Fruit fly (Drosophila melanogaster) whole organism, embryonic: ENCODE measurements around the gene CG17930.

Experiments
- Abd-B ChIP-seq: fragments of 200-800 bp; sonication (Bioruptor generic); optimal IDR thresholded peaks from 2 replicates; lab custom pipeline; 2018; ENCODE audit warnings: missing biosample characterization, mild to moderate bottlenecking, missing genetic modification characterization, moderate library complexity
- Asciz ChIP-seq: fragments of 200-800 bp; sonication (Bioruptor generic); optimal IDR thresholded peaks from 2 replicates; lab custom pipeline; 2017; ENCODE audit warnings: missing biosample characterization, mild to moderate bottlenecking, missing genetic modification characterization, missing genetic modification reagents
- Blimp-1 ChIP-seq: fragments of 200-800 bp; sonication (Bioruptor generic); optimal IDR thresholded peaks from 3 replicates; lab custom pipeline; 2018; ENCODE audit warnings: missing biosample characterization, missing genetic modification characterization, mild to moderate bottlenecking, moderate library complexity, missing genetic modification reagents
- CG11695 ChIP-seq: fragments of 200-800 bp; sonication (Bioruptor generic); IDR thresholded peaks from 3 replicates; pipeline ENCODE4 v1.3.6; 2022; ENCODE audit warnings: missing biosample characterization, missing genetic modification characterization
- CG12071 ChIP-seq: fragments of 200-800 bp; sonication (Bioruptor generic); optimal IDR thresholded peaks from 3 replicates; lab custom pipeline; 2018; ENCODE audit warnings: missing biosample characterization, mild to moderate bottlenecking, missing genetic modification characterization
- CG1233 ChIP-seq: fragments of 200-800 bp; sonication (Bioruptor generic); optimal IDR thresholded peaks from 4 replicates; lab custom pipeline; 2018; ENCODE audit warnings: missing biosample characterization, mild to moderate bottlenecking, missing genetic modification characterization
- CG13424 ChIP-seq: fragments of 200-800 bp; sonication (Bioruptor generic); optimal IDR thresholded peaks from 2 replicates; lab custom pipeline; 2019; ENCODE audit warnings: missing biosample characterization, mild to moderate bottlenecking, missing genetic modification characterization, moderate library complexity
- CG14050 ChIP-seq: fragments of 200-800 bp; sonication (Bioruptor generic); IDR thresholded peaks from 3 replicates; pipeline ENCODE4 v1.3.6; 2022; ENCODE audit warnings: missing biosample characterization, missing genetic modification characterization
- CG14667 ChIP-seq: fragments of 200-800 bp; sonication (Bioruptor generic); IDR thresholded peaks from 2 replicates; pipeline ENCODE4 v1.3.6; 2022; ENCODE audit warnings: missing biosample characterization, missing genetic modification characterization
- CG1603 ChIP-seq: fragments of 200-800 bp; sonication (Bioruptor generic); optimal IDR thresholded peaks from 2 replicates; lab custom pipeline; 2019; ENCODE audit warnings: missing biosample characterization, mild to moderate bottlenecking, missing genetic modification characterization, moderate library complexity
- CG17186 ChIP-seq: fragments of 200-800 bp; sonication (Bioruptor generic); optimal IDR thresholded peaks from 3 replicates; lab custom pipeline; 2017; ENCODE audit warnings: missing biosample characterization, missing genetic modification reagents, missing genetic modification characterization
- CG17361 ChIP-seq: fragments of 200-800 bp; sonication (Bioruptor generic); IDR thresholded peaks from 3 replicates; pipeline ENCODE4 v1.3.6; 2022; ENCODE audit warnings: missing biosample characterization, missing genetic modification characterization
- CG2199 ChIP-seq: fragments of 200-800 bp; sonication (Bioruptor generic); IDR thresholded peaks from 3 replicates; pipeline ENCODE4 v1.3.6; 2022; ENCODE audit warnings: missing biosample characterization, missing genetic modification characterization
- CG3995 ChIP-seq: fragments of 200-800 bp; sonication (Bioruptor generic); optimal IDR thresholded peaks from 3 replicates; lab custom pipeline; 2016; ENCODE audit warnings: missing biosample characterization, missing genetic modification characterization
- CG4360 ChIP-seq: fragments of 200-800 bp; sonication (Bioruptor generic); IDR thresholded peaks from 2 replicates; pipeline ENCODE4 v1.3.6; 2022; ENCODE audit warnings: missing biosample characterization, missing genetic modification characterization
- CG6854 ChIP-seq: fragments of 200-800 bp; sonication (Bioruptor generic); optimal IDR thresholded peaks from 3 replicates; lab custom pipeline; 2017; ENCODE audit warnings: missing biosample characterization, mild to moderate bottlenecking, missing genetic modification characterization
- CG7745 ChIP-seq: fragments of 200-800 bp; sonication (Bioruptor generic); optimal IDR thresholded peaks from 2 replicates; lab custom pipeline; 2018; ENCODE audit warnings: missing biosample characterization, mild to moderate bottlenecking, missing genetic modification characterization, moderate library complexity
- CG8388 ChIP-seq: fragments of 200-800 bp; sonication (Bioruptor generic); optimal IDR thresholded peaks from 2 replicates; lab custom pipeline; 2019; ENCODE audit warnings: missing biosample characterization, mild to moderate bottlenecking, missing genetic modification characterization, moderate library complexity
- CTCF ChIP-seq: fragments of 200-800 bp; sonication (Bioruptor generic); optimal IDR thresholded peaks from 2 replicates; lab custom pipeline; 2017; ENCODE audit warnings: missing biosample characterization, mild to moderate bottlenecking, missing genetic modification characterization, moderate library complexity
- Chrac-16 ChIP-seq: fragments of 200-800 bp; sonication (Bioruptor generic); optimal IDR thresholded peaks from 3 replicates; lab custom pipeline; 2016; ENCODE audit warnings: missing biosample characterization, missing genetic modification characterization
- Drgx ChIP-seq: fragments of 200-800 bp; sonication (Bioruptor generic); IDR thresholded peaks from 2 replicates; pipeline ENCODE4 v1.3.6; 2022; ENCODE audit warnings: missing biosample characterization, missing genetic modification characterization
- Fer2 ChIP-seq: fragments of 200-800 bp; sonication (Bioruptor generic); optimal IDR thresholded peaks from 2 replicates; lab custom pipeline; 2018; ENCODE audit warnings: missing biosample characterization, mild to moderate bottlenecking, missing genetic modification characterization, moderate library complexity
- Hr78 ChIP-seq, 2 experiments: fragments of 200-800 bp in 1 of 2; fragments of >200 bp in 1 of 2; sonication (Bioruptor generic) in 1 of 2; optimal IDR thresholded peaks; 2 replicates each; lab custom pipeline; 2017 to 2019; ENCODE audit warnings: missing biosample characterization in 2 of 2, missing genetic modification characterization in 2 of 2, mild to moderate bottlenecking in 1 of 2, moderate library complexity in 1 of 2
- Med ChIP-seq: fragments of 200-800 bp; sonication (Bioruptor generic); peaks from one replicate; lab custom pipeline; 2016; ENCODE audit warnings: missing biosample characterization, missing genetic modification characterization, mild to moderate bottlenecking, inconsistent platforms, moderate library complexity
- NFAT ChIP-seq: fragments of 200-800 bp; sonication (Bioruptor generic); IDR thresholded peaks from 2 replicates; pipeline ENCODE4 v1.3.6; 2022; ENCODE audit warnings: missing biosample characterization, missing genetic modification characterization
- Sox102F ChIP-seq: fragments of 200-800 bp; sonication (Bioruptor generic); optimal IDR thresholded peaks from 2 replicates; lab custom pipeline; 2018; ENCODE audit warnings: missing biosample characterization, mild to moderate bottlenecking, missing genetic modification characterization, moderate library complexity
- Vsx1 ChIP-seq: fragments of 200-800 bp; sonication (Bioruptor generic); optimal IDR thresholded peaks from 2 replicates; lab custom pipeline; 2017; ENCODE audit warnings: missing biosample characterization, mild to moderate bottlenecking, missing genetic modification characterization, missing genetic modification reagents
- chinmo ChIP-seq: fragments of 200-800 bp; sonication (Bioruptor generic); IDR thresholded peaks from 4 replicates; pipeline ENCODE4 v1.3.6; 2022; ENCODE audit warnings: missing biosample characterization, missing genetic modification characterization; ENCODE audit not compliant: partially characterized antibody
- esg ChIP-seq: fragments of 200-800 bp; sonication (Bioruptor generic); conservative IDR thresholded peaks from 2 replicates; pipeline ENCODE4 v1.3.6; 2022; ENCODE audit warnings: missing biosample characterization, missing genetic modification characterization
- eve ChIP-seq, 2 experiments: fragments of >200 bp; optimal IDR thresholded peaks; 2 replicates each; lab custom pipeline; 2017; ENCODE audit warnings: missing biosample characterization in 2 of 2, missing genetic modification characterization in 2 of 2
- gcm2 ChIP-seq: fragments of 200-800 bp; sonication (Bioruptor generic); optimal IDR thresholded peaks from 2 replicates; lab custom pipeline; 2016; ENCODE audit warnings: missing biosample characterization, missing genetic modification characterization
- her ChIP-seq: fragments of 200-800 bp; sonication (Bioruptor generic); optimal IDR thresholded peaks from 2 replicates; lab custom pipeline; 2016; ENCODE audit warnings: missing biosample characterization, missing genetic modification characterization
- hth ChIP-seq: fragments of >200 bp; optimal IDR thresholded peaks from 2 replicates; lab custom pipeline; 2017; ENCODE audit warnings: inconsistent platforms
- lab ChIP-seq: fragments of 200-800 bp; sonication (Bioruptor generic); optimal IDR thresholded peaks from 3 replicates; lab custom pipeline; 2017; ENCODE audit warnings: missing biosample characterization, missing genetic modification characterization, mild to moderate bottlenecking, moderate library complexity, missing genetic modification reagents
- luna ChIP-seq: fragments of 200-800 bp; sonication (Bioruptor generic); optimal IDR thresholded peaks from 2 replicates; lab custom pipeline; 2016; ENCODE audit warnings: missing biosample characterization, missing genetic modification characterization
- nerfin-1 ChIP-seq: fragments of 200-800 bp; sonication (Bioruptor generic); optimal IDR thresholded peaks from 3 replicates; lab custom pipeline; 2019; ENCODE audit warnings: missing biosample characterization, mild to moderate bottlenecking, missing genetic modification characterization, moderate library complexity
- peb ChIP-seq: fragments of 200-800 bp; sonication (Bioruptor generic); IDR thresholded peaks from 2 replicates; pipeline ENCODE4 v1.3.6; 2022; ENCODE audit warnings: missing biosample characterization, missing genetic modification characterization
- sens ChIP-seq: fragments of 200-800 bp; sonication (Bioruptor generic); peaks from one replicate; lab custom pipeline; 2016; ENCODE audit warnings: missing biosample characterization, missing genetic modification characterization
- tgo ChIP-seq: fragments of 200-800 bp; sonication (Bioruptor generic); IDR thresholded peaks from 3 replicates; pipeline ENCODE4 v1.3.6; 2022; ENCODE audit warnings: missing biosample characterization, missing genetic modification characterization
- toy ChIP-seq: fragments of 200-800 bp; sonication (Bioruptor generic); IDR thresholded peaks from 2 replicates; pipeline ENCODE4 v1.3.6; 2022; ENCODE audit warnings: missing biosample characterization, missing genetic modification characterization
- ttk ChIP-seq: fragments of 200-800 bp; sonication (Bioruptor generic); IDR thresholded peaks from 2 replicates; pipeline ENCODE4 v2.1.2; 2022; ENCODE audit warnings: missing biosample characterization, missing genetic modification characterization
- tx ChIP-seq: fragments of 200-800 bp; sonication (Bioruptor generic); optimal IDR thresholded peaks from 2 replicates; lab custom pipeline; 2016; ENCODE audit warnings: missing biosample characterization, missing genetic modification characterization
- unc-4 ChIP-seq: fragments of 200-800 bp; sonication (Bioruptor generic); IDR thresholded peaks from 2 replicates; pipeline ENCODE4 v1.3.6; 2022; ENCODE audit warnings: missing biosample characterization, missing genetic modification characterization; ENCODE audit not compliant: partially characterized antibody
- z ChIP-seq: fragments of 200-800 bp; sonication (Bioruptor generic); IDR thresholded peaks from 3 replicates; pipeline ENCODE4 v1.3.6; 2022; ENCODE audit warnings: missing biosample characterization, missing genetic modification characterization
- zfh1 ChIP-seq: fragments of 200-800 bp; sonication (Bioruptor generic); IDR thresholded peaks from 3 replicates; pipeline ENCODE4 v1.3.6; 2022; ENCODE audit warnings: missing biosample characterization, missing genetic modification characterization

The CG17930 gene

DNA sequence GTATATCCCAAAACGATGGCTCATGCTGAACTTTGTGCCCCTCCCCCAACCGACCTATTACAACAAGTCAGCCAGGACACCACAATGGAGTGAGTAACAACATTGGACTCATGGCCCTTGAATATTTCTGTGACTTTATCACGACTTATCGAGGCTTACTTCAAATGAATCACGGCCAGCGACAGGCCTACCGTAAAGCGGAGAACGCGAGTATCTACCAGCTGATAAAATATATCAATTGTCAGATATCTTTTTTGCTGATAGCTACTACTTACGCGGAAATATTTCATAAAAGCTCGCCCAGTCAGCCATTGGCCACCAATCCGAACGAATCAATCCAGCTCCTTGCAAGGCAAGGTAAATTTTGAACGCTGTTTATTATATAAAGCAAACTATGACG, at the start of gene CG17930:
CG17930 (plus strand) TSS at position 301 of the 400 bp plus-strand sequence.
- TF ChIP-seq lab (GFP tag; lab: Kevin White, UChicago) (peak; percentile 69), CG3995 (GFP tag; lab: Kevin White, UChicago) (peak; percentile 8), luna (GFP tag; lab: Kevin White, UChicago) (no peak)
- TF ChIP-seq, all 482 proteins: peak for 2

DNA sequence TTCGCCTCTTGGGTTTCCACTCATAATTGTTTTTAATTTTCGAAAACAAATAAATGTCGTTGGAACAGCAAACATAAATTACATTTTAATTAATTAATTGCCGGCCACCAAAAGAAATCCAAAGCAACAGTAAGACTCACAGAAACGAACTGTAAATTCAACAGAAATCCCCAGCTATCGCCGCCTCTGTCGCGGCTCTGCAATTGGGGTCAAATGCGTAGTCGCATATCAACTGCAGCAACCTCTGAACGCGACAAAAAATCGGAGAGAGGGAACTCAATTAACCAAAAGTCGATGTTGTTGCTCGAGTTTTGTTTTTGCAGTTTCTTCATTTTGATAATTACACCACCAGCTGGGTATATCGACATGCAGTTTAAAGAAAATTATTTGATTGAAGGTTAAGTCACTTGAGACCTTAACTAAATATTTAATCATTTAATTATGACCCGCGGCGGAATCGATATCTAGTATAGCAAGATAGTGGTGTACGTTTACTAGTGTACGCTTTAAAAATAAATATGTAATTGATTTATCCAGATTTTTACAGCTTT, 48.2 kb upstream of the CG17930 start:
- TF ChIP-seq eve (GFP tag; optimal IDR thresholded peaks at IDR 0.05; lab: Kevin White, UChicago), result peak in 1 of 2 experiments; percentile 69
- no peak for TF ChIP-seq Abd-B (GFP tag; lab: Kevin White, UChicago)
- TF ChIP-seq CG14050 (GFP tag; lab: Robert Waterston, UW), result no peak
- TF ChIP-seq Asciz, result no peak
- TF ChIP-seq hth (lab: Kevin White, UChicago), result no peak
- TF ChIP-seq CG17186, result no peak
- 0 out of 2 replicates have a peak, but pooled peaks have one; percentile 9 for TF ChIP-seq NFAT (GFP tag; lab: Robert Waterston, UW)
- TF ChIP-seq Hr78 (GFP tag; optimal IDR thresholded peaks at IDR 0.05; lab: Kevin White, UChicago), result peak in 1 of 2 experiments; percentile 94
- TF ChIP-seq Med (GFP tag; lab: Kevin White, UChicago), result peak; percentile 39
- 0 out of 2 replicates have a peak, but pooled peaks have one; percentile 17 for TF ChIP-seq Drgx (GFP tag; lab: Robert Waterston, UW)
- TF ChIP-seq CG12071 (GFP tag; lab: Kevin White, UChicago), result no peak
- no peak for TF ChIP-seq her (GFP tag; lab: Kevin White, UChicago)
- no peak for TF ChIP-seq CG3995 (GFP tag; lab: Kevin White, UChicago)
- no peak for TF ChIP-seq CG1233 (GFP tag; lab: Kevin White, UChicago)
- peak; percentile 87 for TF ChIP-seq CG7745 (tag; lab: Kevin White, UChicago)
- TF ChIP-seq esg (GFP tag; lab: Robert Waterston, UW), result no peak
- TF ChIP-seq Blimp-1 (GFP tag; lab: Kevin White, UChicago), result no peak
- no peak for TF ChIP-seq CTCF
- peak; percentile 0 for TF ChIP-seq sens (GFP tag; lab: Kevin White, UChicago)
- TF ChIP-seq Vsx1 (GFP tag; lab: Kevin White, UChicago), result no peak
- no peak for TF ChIP-seq zfh1
- no peak for TF ChIP-seq peb (GFP tag; lab: Robert Waterston, UW)
- 0 out of 4 replicates have a peak, but pooled peaks have one; percentile 32 for TF ChIP-seq chinmo (GFP tag; lab: Robert Waterston, UW)
- no peak for TF ChIP-seq Chrac-16
- no peak for TF ChIP-seq tx (GFP tag; lab: Kevin White, UChicago)
- TF ChIP-seq z (GFP tag; lab: Robert Waterston, UW), result 0 out of 3 replicates have a peak, but pooled peaks have one; percentile 31
- TF ChIP-seq CG2199 (GFP tag; lab: Robert Waterston, UW), result peak; percentile 72; the same call in 2 of the 3 replicates
- TF ChIP-seq CG13424 (tag; lab: Kevin White, UChicago), result peak; percentile 9
- TF ChIP-seq nerfin-1 (tag; lab: Kevin White, UChicago), result no peak
- TF ChIP-seq tgo, result no peak
- TF ChIP-seq CG4360, result 0 out of 2 replicates have a peak, but pooled peaks have one; percentile 8
- 0 out of 3 replicates have a peak, but pooled peaks have one; percentile 22 for TF ChIP-seq CG11695

DNA sequence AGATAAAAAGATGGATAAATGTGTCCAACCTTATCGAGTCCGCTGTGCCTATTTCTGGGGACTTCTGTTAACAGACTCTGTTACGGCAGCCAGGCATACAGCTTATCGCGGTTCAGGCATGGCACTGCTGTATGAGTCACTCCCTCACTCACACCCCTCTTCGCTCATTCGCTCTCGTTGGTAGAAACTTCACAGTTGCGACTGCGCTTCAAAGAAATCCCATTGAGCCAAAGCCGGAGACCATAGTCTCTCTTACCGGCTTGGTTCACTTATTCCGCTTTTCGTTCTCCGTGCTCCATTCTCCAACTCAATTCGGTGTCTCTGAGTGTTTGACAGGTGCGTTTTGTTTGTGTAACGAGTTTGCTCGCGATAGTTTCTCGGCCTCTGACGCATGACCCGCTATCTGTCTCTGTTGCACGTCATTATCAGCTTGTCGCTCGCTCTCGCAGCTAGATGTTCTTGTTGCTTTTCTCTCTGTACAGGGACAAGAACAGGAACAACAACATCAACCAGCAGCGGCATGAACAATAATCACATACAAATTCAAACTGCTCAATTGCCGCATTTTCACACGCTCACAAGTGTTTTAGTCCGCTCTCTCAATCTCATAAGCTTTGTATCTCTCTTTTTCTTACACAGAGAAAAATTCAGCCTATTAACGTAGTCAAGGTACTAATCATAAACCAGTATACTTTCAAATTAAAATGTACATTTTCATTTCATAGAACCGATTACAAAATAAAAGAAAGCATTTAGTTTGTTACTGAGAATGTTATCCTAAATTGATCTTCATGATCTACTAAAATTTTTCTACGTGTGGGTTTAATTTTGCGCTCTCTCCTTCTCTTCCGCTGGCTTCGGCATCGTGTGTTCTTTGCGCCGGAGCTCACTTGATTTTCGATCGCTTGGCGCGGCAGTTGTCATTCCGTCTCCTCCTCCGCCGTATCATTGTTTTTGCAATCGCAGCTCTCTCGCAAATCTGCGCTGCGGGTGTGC, 47.3 kb upstream of the CG17930 start:
- TF ChIP-seq Sox102F (GFP tag; lab: Kevin White, UChicago) (peak; percentile 100), CG14667 (GFP tag; lab: Robert Waterston, UW) (peak; percentile 99), ttk (GFP tag; lab: Robert Waterston, UW) (peak; percentile 99), Fer2 (tag; lab: Kevin White, UChicago) (peak; percentile 98), unc-4 (GFP tag; lab: Robert Waterston, UW) (peak; percentile 36; the same call in 1 of the 2 replicates), CG8388 (GFP tag; lab: Kevin White, UChicago) (peak; percentile 99), zfh1 (peak; percentile 99), CG17361 (GFP tag; lab: Robert Waterston, UW) (peak; percentile 100), CG1603 (peak; percentile 99), gcm2 (GFP tag; lab: Kevin White, UChicago) (peak; percentile 99), Med (GFP tag; lab: Kevin White, UChicago) (peak; percentile 100), CG6854 (GFP tag; lab: Kevin White, UChicago) (peak; percentile 99), CG14050 (GFP tag; lab: Robert Waterston, UW) (peak; percentile 100), toy (GFP tag; lab: Robert Waterston, UW) (peak; percentile 98)
